Worm (Caenorhabditis elegans) whole organism, L3 larva: ENCODE results near the gene C50B6.1.

Source experiments
- R02D3.7 ChIP-seq: fragments of 150-350 bp; optimal IDR thresholded peaks from 2 replicates; lab custom pipeline; 2014; ENCODE audit warnings: missing biosample characterization, missing genetic modification characterization
- ZK546.5 ChIP-seq: sonication (generic microtip); optimal IDR thresholded peaks from 2 replicates; lab custom pipeline; 2017; ENCODE audit warnings: missing biosample characterization, missing genetic modification characterization
- ama-1 ChIP-seq: fragments of 150-350 bp; optimal IDR thresholded peaks from 2 replicates; lab custom pipeline; 2018
- ceh-16 ChIP-seq: sonication (generic microtip); optimal IDR thresholded peaks from 2 replicates; lab custom pipeline; 2017; ENCODE audit warnings: missing biosample characterization, missing genetic modification characterization
- ceh-82 ChIP-seq: fragments of 150-350 bp; optimal IDR thresholded peaks from 2 replicates; lab custom pipeline; 2014; ENCODE audit warnings: missing biosample characterization, missing genetic modification characterization
- daf-12 ChIP-seq: fragments of 150-350 bp; optimal IDR thresholded peaks from 2 replicates; lab custom pipeline; 2014; ENCODE audit warnings: missing biosample characterization, missing genetic modification reagents, missing genetic modification characterization
- egl-27 ChIP-seq: sonication (generic microtip); optimal IDR thresholded peaks from 4 replicates; lab custom pipeline; 2017; ENCODE audit warnings: missing biosample characterization, missing genetic modification reagents, missing genetic modification characterization
- egl-5 ChIP-seq: fragments of 150-350 bp; optimal IDR thresholded peaks from 2 replicates; lab custom pipeline; 2017; ENCODE audit warnings: missing biosample characterization, missing genetic modification reagents, missing genetic modification characterization, inconsistent platforms
- elt-1 ChIP-seq: fragments of 150-350 bp; optimal IDR thresholded peaks from 2 replicates; lab custom pipeline; 2014; ENCODE audit warnings: missing biosample characterization, missing genetic modification characterization
- elt-2 ChIP-seq: sonication (generic microtip); optimal IDR thresholded peaks from 2 replicates; lab custom pipeline; 2016; ENCODE audit warnings: missing genetic modification reagents, mild to moderate bottlenecking, missing genetic modification characterization, missing compliant biosample characterization
- elt-3 ChIP-seq, 3 experiments: fragments of 150-350 bp in 1 of 3; sonication (generic microtip) in 2 of 3; optimal IDR thresholded peaks; 2 replicates in 2 of 3; 4 replicates in 1 of 3; lab custom pipeline; 2014 to 2017; ENCODE audit warnings: missing biosample characterization in 3 of 3, missing genetic modification characterization in 3 of 3
- eor-1 ChIP-seq, 2 experiments: fragments of 150-350 bp; optimal IDR thresholded peaks; 2 replicates each; lab custom pipeline; 2014 to 2018; ENCODE audit warnings: missing biosample characterization in 2 of 2, missing genetic modification characterization in 2 of 2
- fkh-10 ChIP-seq: sonication (generic microtip); optimal IDR thresholded peaks from 2 replicates; lab custom pipeline; 2017; ENCODE audit warnings: missing biosample characterization, missing genetic modification reagents, missing genetic modification characterization
- fos-1 ChIP-seq: fragments of 150-350 bp; optimal IDR thresholded peaks from 2 replicates; lab custom pipeline; 2014; ENCODE audit warnings: missing biosample characterization, missing genetic modification characterization
- hmg-11 ChIP-seq: sonication (generic microtip); optimal IDR thresholded peaks from 2 replicates; lab custom pipeline; 2016; ENCODE audit warnings: missing genetic modification characterization, missing compliant biosample characterization
- jun-1 ChIP-seq: fragments of 150-350 bp; optimal IDR thresholded peaks from 2 replicates; lab custom pipeline; 2014; ENCODE audit warnings: missing biosample characterization, missing genetic modification reagents, missing genetic modification characterization
- lin-15B ChIP-seq: fragments of 150-350 bp; optimal IDR thresholded peaks from 2 replicates; lab custom pipeline; 2014; ENCODE audit warnings: missing biosample characterization, missing genetic modification characterization
- lin-39 ChIP-seq: fragments of 150-350 bp; optimal IDR thresholded peaks from 2 replicates; lab custom pipeline; 2018; ENCODE audit warnings: missing biosample characterization, missing genetic modification reagents, missing genetic modification characterization
- mml-1 ChIP-seq: fragments of 150-350 bp; sonication (generic microtip); optimal IDR thresholded peaks from 3 replicates; lab custom pipeline; 2014; ENCODE audit warnings: missing biosample characterization, missing genetic modification characterization
- nfya-1 ChIP-seq: sonication (generic microtip); optimal IDR thresholded peaks from 2 replicates; lab custom pipeline; 2017; ENCODE audit warnings: missing genetic modification characterization, mild to moderate bottlenecking, missing compliant biosample characterization, antibody characterized with exemption, moderate library complexity; ENCODE audit not compliant: insufficient read depth
- nhr-11 ChIP-seq: fragments of 150-350 bp; optimal IDR thresholded peaks from 2 replicates; lab custom pipeline; 2014; ENCODE audit warnings: missing biosample characterization, missing genetic modification characterization
- nhr-12 ChIP-seq: fragments of 150-350 bp; optimal IDR thresholded peaks from 2 replicates; lab custom pipeline; 2014; ENCODE audit warnings: missing biosample characterization, missing genetic modification characterization
- nhr-23 ChIP-seq: fragments of 150-350 bp; optimal IDR thresholded peaks from 2 replicates; lab custom pipeline; 2014; ENCODE audit warnings: missing biosample characterization, missing genetic modification reagents, missing genetic modification characterization
- nhr-237 ChIP-seq: fragments of 150-350 bp; optimal IDR thresholded peaks from 2 replicates; lab custom pipeline; 2014; ENCODE audit warnings: missing biosample characterization, missing genetic modification characterization
- nhr-25 ChIP-seq: sonication (generic microtip); optimal IDR thresholded peaks from 2 replicates; lab custom pipeline; 2017; ENCODE audit warnings: missing biosample characterization, missing genetic modification characterization
- nhr-28 ChIP-seq: fragments of 150-350 bp; optimal IDR thresholded peaks from 2 replicates; lab custom pipeline; 2014; ENCODE audit warnings: missing biosample characterization, missing genetic modification characterization
- nhr-43 ChIP-seq: sonication (generic microtip); optimal IDR thresholded peaks from 2 replicates; lab custom pipeline; 2016; ENCODE audit warnings: mild to moderate bottlenecking, missing genetic modification characterization, missing compliant biosample characterization; ENCODE audit not compliant: poor library complexity, severe bottlenecking
- pha-4 ChIP-seq: fragments of 150-350 bp; optimal IDR thresholded peaks from 2 replicates; lab custom pipeline; 2014; ENCODE audit warnings: missing biosample characterization, missing genetic modification reagents, missing genetic modification characterization
- sea-2 ChIP-seq: fragments of 150-350 bp; sonication (generic microtip); optimal IDR thresholded peaks from 4 replicates; lab custom pipeline; 2014; ENCODE audit warnings: missing biosample characterization, missing genetic modification reagents, missing genetic modification characterization
- skn-1 ChIP-seq: fragments of 150-350 bp; optimal IDR thresholded peaks from 2 replicates; lab custom pipeline; 2014; ENCODE audit warnings: missing biosample characterization, missing genetic modification characterization
- tbx-2 ChIP-seq: sonication (generic microtip); optimal IDR thresholded peaks from 2 replicates; lab custom pipeline; 2016; ENCODE audit warnings: mild to moderate bottlenecking, missing genetic modification characterization, missing compliant biosample characterization
- unc-39 ChIP-seq: sonication (generic microtip); optimal IDR thresholded peaks from 4 replicates; lab custom pipeline; 2017; ENCODE audit warnings: missing biosample characterization, missing genetic modification characterization
- unc-62 ChIP-seq: fragments of 150-350 bp; sonication (generic microtip); optimal IDR thresholded peaks from 4 replicates; lab custom pipeline; 2014; ENCODE audit warnings: missing biosample characterization, missing genetic modification reagents, missing genetic modification characterization
- zag-1 ChIP-seq: fragments of 150-350 bp; optimal IDR thresholded peaks from 2 replicates; lab custom pipeline; 2014; ENCODE audit warnings: missing biosample characterization, missing genetic modification characterization
- ztf-11 ChIP-seq: fragments of 150-350 bp; optimal IDR thresholded peaks from 2 replicates; lab custom pipeline; 2014; ENCODE audit warnings: missing biosample characterization, missing genetic modification characterization
- ztf-4 ChIP-seq: fragments of 150-350 bp; optimal IDR thresholded peaks from 2 replicates; lab custom pipeline; 2014; ENCODE audit warnings: missing biosample characterization, missing genetic modification characterization

Gene C50B6.1

ce11 chrV:13335883-13336419 is 27.2 kb downstream of the C50B6.1 start, which contains the start of gene C50B6.9:
TSS of gene C50B6.9 (plus strand) at chrV:13336369.
- TF ChIP-seq fkh-10 = no peak
- TF ChIP-seq nfya-1 (tag; lab: Kevin White, UChicago) = no peak
- TF ChIP-seq ceh-82 (tag; lab: Kevin White, UChicago) = no peak
- no peak for TF ChIP-seq R02D3.7 (tag; lab: Kevin White, UChicago)
- no peak for TF ChIP-seq nhr-23 (tag; lab: Kevin White, UChicago)
- TF ChIP-seq eor-1 (tag; optimal IDR thresholded peaks at IDR 0.05; lab: Kevin White, UChicago) = no peak
- TF ChIP-seq mml-1 (tag; lab: Kevin White, UChicago) = no peak
- TF ChIP-seq egl-27 (tag; lab: Kevin White, UChicago) = no peak
- no peak for TF ChIP-seq ceh-16 (tag; lab: Kevin White, UChicago)
- no peak for TF ChIP-seq nhr-28 (tag; lab: Kevin White, UChicago)
- TF ChIP-seq elt-3 (tag; optimal IDR thresholded peaks at IDR 0.05; lab: Kevin White, UChicago) = no peak
- no peak for TF ChIP-seq egl-5
- TF ChIP-seq sea-2 (GFP tag; lab: Kevin White, UChicago) = no peak
- TF ChIP-seq lin-15B = no peak
- TF ChIP-seq ama-1 (lab: Kevin White, UChicago) = no peak
- TF ChIP-seq elt-2 (tag; lab: Kevin White, UChicago) = no peak
- TF ChIP-seq zag-1 (tag; lab: Kevin White, UChicago) = no peak
- no peak for TF ChIP-seq hmg-11 (tag; lab: Kevin White, UChicago)
- TF ChIP-seq, all 47 proteins: peak for 0

- no peak for TF ChIP-seq fkh-10
- TF ChIP-seq skn-1 (tag; lab: Kevin White, UChicago) = no peak
- TF ChIP-seq ztf-11 = no peak
- TF ChIP-seq ceh-16 (tag; lab: Kevin White, UChicago) = no peak
- TF ChIP-seq unc-39 = no peak
- TF ChIP-seq nhr-43 = no peak
- no peak for TF ChIP-seq elt-2 (tag; lab: Kevin White, UChicago)
- no peak for TF ChIP-seq nhr-237 (tag; lab: Kevin White, UChicago)
- TF ChIP-seq zag-1 (tag; lab: Kevin White, UChicago) = no peak
- no peak for TF ChIP-seq fos-1 (tag; lab: Kevin White, UChicago)
- TF ChIP-seq eor-1 (tag; optimal IDR thresholded peaks at IDR 0.05; lab: Kevin White, UChicago) = no peak
Measured at ce11 chrV:13338037-13338436, 29.3 kb downstream of the C50B6.1 start.

DNA sequence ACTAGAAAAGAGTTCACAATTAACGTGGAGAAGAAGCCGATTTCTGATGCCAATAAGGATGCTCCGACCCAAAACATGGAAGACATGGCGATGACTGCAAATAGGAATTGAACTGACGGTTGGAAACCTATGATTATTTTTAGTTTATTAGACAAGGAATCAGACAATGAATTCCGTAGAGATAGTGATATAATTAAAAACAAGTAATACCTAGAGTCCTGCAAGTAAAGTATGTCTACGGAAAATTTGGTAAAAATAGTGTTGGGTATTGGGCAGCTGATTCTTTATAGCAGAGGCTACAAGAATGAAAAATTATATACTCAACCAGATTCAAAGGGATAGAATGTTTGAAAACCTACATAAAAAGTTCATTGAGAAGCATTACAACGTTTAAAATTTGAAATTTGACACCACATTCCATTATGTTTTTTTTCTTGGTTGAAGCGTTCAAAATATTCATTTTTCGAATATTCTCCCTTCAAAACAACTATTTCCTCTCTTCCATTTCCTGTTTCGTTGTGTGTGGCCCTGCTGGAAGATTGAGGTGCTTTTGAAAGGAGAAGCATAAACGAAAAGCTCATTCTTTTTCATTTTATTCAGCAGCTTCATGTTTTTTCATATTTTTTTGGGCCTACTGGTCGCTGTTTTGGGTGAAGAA is 31.0 kb downstream of the C50B6.1 start, which contains the start of the genes str-4 and lgc-48:
Gene str-4, minus strand, starts transcription at position 101 of the 658 bp plus-strand sequence.
Gene lgc-48, plus strand, starts transcription at position 608 of the 658 bp plus-strand sequence.
- no peak for TF ChIP-seq nhr-23 (tag; lab: Kevin White, UChicago)
- TF ChIP-seq nhr-25 (tag; lab: Kevin White, UChicago) = no peak
- no peak for TF ChIP-seq nhr-12
- TF ChIP-seq ceh-82 (tag; lab: Kevin White, UChicago) = no peak
- TF ChIP-seq elt-2 (tag; lab: Kevin White, UChicago) = no peak
- TF ChIP-seq nhr-28 (tag; lab: Kevin White, UChicago) = no peak
- TF ChIP-seq lin-39 (tag; lab: Kevin White, UChicago) = no peak
- no peak for TF ChIP-seq pha-4 (tag; lab: Kevin White, UChicago)
- no peak for TF ChIP-seq ceh-16 (tag; lab: Kevin White, UChicago)
- no peak for TF ChIP-seq unc-39
- no peak for TF ChIP-seq fos-1 (tag; lab: Kevin White, UChicago)

- TF ChIP-seq ceh-82 (tag; lab: Kevin White, UChicago) (no peak), pha-4 (tag; lab: Kevin White, UChicago) (no peak), elt-1 (tag; lab: Kevin White, UChicago) (no peak), nhr-28 (tag; lab: Kevin White, UChicago) (no peak), nhr-11 (tag; lab: Kevin White, UChicago) (no peak), fos-1 (tag; lab: Kevin White, UChicago) (no peak), ztf-4 (tag; lab: Kevin White, UChicago) (no peak), jun-1 (tag; lab: Kevin White, UChicago) (no peak), elt-3 (tag; optimal IDR thresholded peaks at IDR 0.05; lab: Kevin White, UChicago) (no peak), unc-62 (GFP tag; lab: Kevin White, UChicago) (no peak), eor-1 (tag; optimal IDR thresholded peaks at IDR 0.05; lab: Kevin White, UChicago) (no peak), tbx-2 (tag; lab: Kevin White, UChicago) (no peak), daf-12 (tag; lab: Kevin White, UChicago) (no peak), ZK546.5 (tag; lab: Kevin White, UChicago) (no peak)
Measured at ce11 chrV:13342235-13342634, 33.5 kb downstream of the C50B6.1 start.
